Worm (Caenorhabditis elegans): ENCODE results near the gene acsd-1.
A peak's percentile ranks its signal among the peaks of the same experiment; 100 is the strongest.

Gene acsd-1

DNA sequence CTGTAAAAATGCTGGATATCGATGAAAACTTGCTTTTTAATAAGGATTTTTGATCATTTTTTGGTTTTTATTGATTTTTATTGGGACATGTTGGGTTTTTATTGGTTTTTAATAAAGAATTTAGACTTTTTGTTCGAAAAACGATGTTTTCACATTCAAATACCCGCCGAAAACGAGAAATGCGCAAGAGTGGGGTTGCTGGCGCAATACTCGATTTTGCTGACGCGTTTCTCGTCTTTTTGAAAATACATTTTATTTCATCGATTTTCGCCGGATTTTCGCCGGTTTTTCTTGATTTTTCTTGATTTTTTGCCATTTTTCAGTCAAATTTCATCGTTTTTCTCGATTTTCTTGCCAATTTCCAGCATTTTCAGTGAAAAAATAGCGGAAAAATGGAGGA, 26.5 kb downstream of the acsd-1 start, which contains the start of gene smr-1 (continued):
- TF ChIP-seq F39B2.1 (GFP tag; IDR thresholded peaks at IDR 0.05) (no peak), D2030.7 (GFP tag; IDR thresholded peaks at IDR 0.05) (peak; percentile 72), F52B5.7 (tag; optimal IDR thresholded peaks at IDR 0.05) (no peak), snpc-4 (GFP tag; optimal IDR thresholded peaks at IDR 0.05) (no peak), snpc-4 (tag; optimal IDR thresholded peaks at IDR 0.05) (peak in 3 of 4 experiments; percentile 43 to 62 (median 47)), mel-28 (tag; optimal IDR thresholded peaks at IDR 0.05; ENCODE audit: borderline replicate concordance) (no peak), ceh-27 (GFP tag; optimal IDR thresholded peaks at IDR 0.05) (peak; percentile 14), madf-3 (GFP tag; IDR thresholded peaks at IDR 0.05) (peak; percentile 73; the same call in 1 of the 2 replicates), tlf-1 (GFP tag; optimal IDR thresholded peaks at IDR 0.05) (peak; percentile 78), lag-1 (GFP tag; IDR thresholded peaks at IDR 0.05) (no peak), fkh-3 (tag; optimal IDR thresholded peaks at IDR 0.05) (no peak), T26A5.8 (tag; optimal IDR thresholded peaks at IDR 0.05) (no peak), ccch-3 (GFP tag; optimal IDR thresholded peaks at IDR 0.05) (no peak), Y53G8AR.9 (GFP tag; conservative IDR thresholded peaks at IDR 0.05) (peak; percentile 94), nfya-2 (GFP tag; IDR thresholded peaks at IDR 0.05) (no peak), lir-1 (GFP tag; conservative IDR thresholded peaks at IDR 0.05) (peak; percentile 56; the same call in 1 of the 2 replicates), ceh-91 (GFP tag; IDR thresholded peaks at IDR 0.05) (no peak), mcd-1 (GFP tag; IDR thresholded peaks at IDR 0.05) (peak; percentile 92), Y79H2A.3 (GFP tag; conservative IDR thresholded peaks at IDR 0.05) (no peak), akir-1 (GFP tag; optimal IDR thresholded peaks at IDR 0.05) (no peak), unc-130 (GFP tag; optimal IDR thresholded peaks at IDR 0.05) (no peak), cebp-1 (GFP tag; IDR thresholded peaks at IDR 0.05) (no peak), cebp-1 (tag; optimal IDR thresholded peaks at IDR 0.05) (peak; percentile 77), ets-4 (GFP tag; optimal IDR thresholded peaks at IDR 0.05) (no peak), lin-54 (GFP tag; optimal IDR thresholded peaks at IDR 0.05) (peak; percentile 98), dox-1 (GFP tag; IDR thresholded peaks at IDR 0.05) (peak; percentile 82), ceh-100 (GFP tag; IDR thresholded peaks at IDR 0.05) (peak; percentile 49; the same call in 1 of the 2 replicates), ZK185.1 (tag; optimal IDR thresholded peaks at IDR 0.05; ENCODE audit: poor library complexity, severe bottlenecking) (no peak), attf-6 (GFP tag; IDR thresholded peaks at IDR 0.05) (no peak), sea-2 (GFP tag; IDR thresholded peaks at IDR 0.05) (no peak)

DNA sequence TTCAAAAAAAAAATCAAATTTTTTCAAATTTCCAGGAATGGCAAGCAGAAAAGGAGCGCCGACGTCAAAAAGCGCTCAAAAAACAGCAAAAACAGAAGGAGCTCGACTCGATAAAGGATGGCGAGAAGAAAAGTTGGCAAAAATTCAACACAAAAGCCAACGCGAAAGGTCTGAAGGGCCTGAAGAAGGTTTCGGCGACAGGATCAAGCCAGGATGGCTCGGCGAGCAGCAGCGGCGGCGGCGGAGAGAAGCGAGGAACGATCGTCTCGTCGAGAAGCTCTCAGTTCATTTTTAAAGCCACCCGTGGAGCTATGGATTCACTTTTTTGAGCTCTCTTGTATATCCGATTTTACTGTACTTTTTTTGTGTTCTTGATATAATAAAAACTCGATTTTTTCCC, 28.6 kb downstream of the acsd-1 start:
- peak; percentile 9; the same call in 1 of the 2 replicates for TF ChIP-seq egrh-3 (GFP tag; IDR thresholded peaks at IDR 0.05)
- TF ChIP-seq zfh-2 (GFP tag; conservative IDR thresholded peaks at IDR 0.05): peak; percentile 70
- no peak for TF ChIP-seq ZK185.1 (tag; optimal IDR thresholded peaks at IDR 0.05; ENCODE audit: poor library complexity, severe bottlenecking)

DNA sequence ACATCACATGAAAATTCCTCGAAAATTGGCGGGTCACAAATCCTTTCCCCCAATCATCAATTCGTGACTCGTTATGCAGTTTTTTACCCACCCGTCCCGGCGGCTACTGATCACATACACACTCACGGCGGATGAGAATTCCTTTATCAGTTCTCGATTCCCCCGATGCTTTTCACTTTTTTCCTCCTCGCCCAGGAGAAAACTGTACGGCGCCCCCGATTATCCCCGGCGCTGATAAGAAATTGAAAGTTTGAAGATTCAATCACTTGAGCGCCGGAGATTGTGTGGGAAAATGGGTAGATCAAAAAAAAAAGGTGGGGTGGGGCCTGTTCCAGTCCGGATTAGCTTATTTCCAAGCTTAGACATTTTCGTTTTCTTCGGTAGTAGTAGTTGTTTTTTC, 31.6 kb downstream of the acsd-1 start:
- TF ChIP-seq ztf-22 (GFP tag; optimal IDR thresholded peaks at IDR 0.05) (no peak), egrh-3 (GFP tag; IDR thresholded peaks at IDR 0.05) (no peak), tbx-9 (tag; optimal IDR thresholded peaks at IDR 0.05; ENCODE audit: borderline replicate concordance) (no peak), dox-1 (GFP tag; IDR thresholded peaks at IDR 0.05) (no peak), madf-3 (GFP tag; IDR thresholded peaks at IDR 0.05) (no peak)

DNA sequence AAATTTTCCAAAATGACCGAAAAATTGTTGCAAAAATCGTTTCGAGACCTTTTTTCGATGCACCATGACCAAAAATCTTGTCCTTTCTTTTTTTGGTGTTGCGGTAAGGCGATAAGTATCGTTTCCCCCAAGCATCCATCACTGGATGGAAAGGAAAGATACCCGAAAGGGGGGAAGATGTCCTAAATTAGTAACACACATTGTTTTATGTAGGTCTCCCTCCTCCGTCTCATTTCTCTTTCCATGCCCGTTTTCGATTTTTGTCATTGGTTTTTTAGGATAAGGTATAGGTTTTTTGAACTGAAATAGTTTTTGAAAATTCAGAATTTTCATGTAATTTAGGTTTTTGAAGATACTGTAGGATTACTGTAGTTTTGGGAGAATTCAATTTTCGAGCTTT, 33.2 kb downstream of the acsd-1 start:
- no peak for TF ChIP-seq hmg-20 (GFP tag; IDR thresholded peaks at IDR 0.05)
- TF ChIP-seq attf-5 (GFP tag; optimal IDR thresholded peaks at IDR 0.05): no peak
- no peak for TF ChIP-seq rpc-1 (optimal IDR thresholded peaks at IDR 0.05)
- no peak for TF ChIP-seq rpc-1 (tag; optimal IDR thresholded peaks at IDR 0.05)
- no peak for TF ChIP-seq F33H1.4 (GFP tag; IDR thresholded peaks at IDR 0.05)
- TF ChIP-seq F22D6.2 (tag; optimal IDR thresholded peaks at IDR 0.05): no peak
- TF ChIP-seq efl-1 (GFP tag; optimal IDR thresholded peaks at IDR 0.05): no peak
- no peak for TF ChIP-seq D2030.7 (GFP tag; IDR thresholded peaks at IDR 0.05)
- no peak for TF ChIP-seq ceh-79 (tag; optimal IDR thresholded peaks at IDR 0.05)
- no peak for TF ChIP-seq attf-6 (GFP tag; IDR thresholded peaks at IDR 0.05)
- TF ChIP-seq F57C9.4 (tag; optimal IDR thresholded peaks at IDR 0.05): no peak
- TF ChIP-seq athp-1 (tag; optimal IDR thresholded peaks at IDR 0.05): no peak
- no peak for TF ChIP-seq die-1 (tag; optimal IDR thresholded peaks at IDR 0.05)
- no peak for TF ChIP-seq hrde-1 (tag; optimal IDR thresholded peaks at IDR 0.05; ENCODE audit: borderline replicate concordance)
- no peak for TF ChIP-seq bed-2 (GFP tag; IDR thresholded peaks at IDR 0.05)
